Worm (Caenorhabditis elegans) whole organism, midembryonic: ENCODE measurements around the gene C28H8.8.

Experiments used
- flt-1 ChIP-seq: fragments of 200-800 bp; sonication (Bioruptor generic); IDR thresholded peaks from 2 replicates; pipeline ENCODE4 v1.3.6; 2022; ENCODE audit warnings: missing genetic modification characterization, missing compliant biosample characterization
- ztf-23 ChIP-seq: fragments of 200-800 bp; sonication (Bioruptor generic); IDR thresholded peaks from 2 replicates; pipeline ENCODE4 v1.3.6; 2022; ENCODE audit warnings: missing genetic modification reagents, missing genetic modification characterization, missing compliant biosample characterization

ce11 chrIII:5874263-5874662, 14.3 kb downstream of the C28H8.8 start:
- no peak for TF ChIP-seq ztf-23
- TF ChIP-seq flt-1 (GFP tag; lab: Robert Waterston, UW) = no peak
